Fruit fly (Drosophila melanogaster): Measurements from ENCODE around the gene TfIIA-S-2.

TfIIA-S-2 gene

dm6 chrX:1041407-1042038 is 30.1 kb upstream of the TfIIA-S-2 start (continued):
- TF ChIP-seq Eip78C (GFP tag) (peak; percentile 76), dsx (GFP tag; optimal IDR thresholded peaks at IDR 0.05; ENCODE audit: poor library complexity, severe bottlenecking) (no peak), pdm3 (GFP tag; optimal IDR thresholded peaks at IDR 0.05) (peak; percentile 14), CG6808 (GFP tag; optimal IDR thresholded peaks at IDR 0.05) (no peak), CG32006 (GFP tag; optimal IDR thresholded peaks at IDR 0.05) (peak; percentile 69), CG6276 (GFP tag; optimal IDR thresholded peaks at IDR 0.05) (peak; percentile 56), CG10669 (GFP tag; optimal IDR thresholded peaks at IDR 0.05) (peak; percentile 30), Lpt (GFP tag; optimal IDR thresholded peaks at IDR 0.05) (peak; percentile 1), CG3032 (tag; optimal IDR thresholded peaks at IDR 0.05) (peak; percentile 13), CG7368 (GFP tag; optimal IDR thresholded peaks at IDR 0.05) (peak; percentile 20), CG8119 (GFP tag; IDR thresholded peaks at IDR 0.05) (peak; percentile 49; the same call in 2 of the 3 replicates), fd85E (GFP tag; optimal IDR thresholded peaks at IDR 0.05) (no peak), Sox15 (GFP tag; optimal IDR thresholded peaks at IDR 0.05) (no peak), Gug (GFP tag; IDR thresholded peaks at IDR 0.05) (peak; percentile 43; the same call in 1 of the 2 replicates), salr (GFP tag; optimal IDR thresholded peaks at IDR 0.05) (peak in 1 of 2 experiments; percentile 35), Hr4 (GFP tag; optimal IDR thresholded peaks at IDR 0.05) (peak; percentile 58), CG9139 (GFP tag; optimal IDR thresholded peaks at IDR 0.05) (no peak), fkh (GFP tag; optimal IDR thresholded peaks at IDR 0.05) (no peak), CG8632 (GFP tag; optimal IDR thresholded peaks at IDR 0.05) (no peak), vri (GFP tag; optimal IDR thresholded peaks at IDR 0.05) (no peak), CG10631 (GFP tag; optimal IDR thresholded peaks at IDR 0.05) (peak; percentile 25), fd59A (GFP tag; optimal IDR thresholded peaks at IDR 0.05) (no peak), CG6854 (GFP tag; optimal IDR thresholded peaks at IDR 0.05) (no peak), acj6 (GFP tag; optimal IDR thresholded peaks at IDR 0.05) (no peak), CG1621 (tag; optimal IDR thresholded peaks at IDR 0.05) (no peak), OdsH (GFP tag; optimal IDR thresholded peaks at IDR 0.05) (peak; percentile 26), CG6792 (GFP tag; optimal IDR thresholded peaks at IDR 0.05) (peak; percentile 27), ss (GFP tag; optimal IDR thresholded peaks at IDR 0.05) (no peak)

dm6 chrX:1033066-1033465 is 21.6 kb upstream of the TfIIA-S-2 start:
- TF ChIP-seq CG1621 (tag; optimal IDR thresholded peaks at IDR 0.05) (peak; percentile 56), Eip78C (GFP tag) (peak; percentile 25), spab (GFP tag; optimal IDR thresholded peaks at IDR 0.05) (no peak), Sox14 (GFP tag; optimal IDR thresholded peaks at IDR 0.05) (peak; percentile 6), Met (GFP tag; optimal IDR thresholded peaks at IDR 0.05) (no peak), CG6163 (GFP tag; IDR thresholded peaks at IDR 0.05) (no peak), lz (GFP tag; optimal IDR thresholded peaks at IDR 0.05) (peak; percentile 4), salr (GFP tag; optimal IDR thresholded peaks at IDR 0.05) (no peak), CG7368 (GFP tag; optimal IDR thresholded peaks at IDR 0.05) (no peak), vri (GFP tag; optimal IDR thresholded peaks at IDR 0.05) (no peak), topi (GFP tag; optimal IDR thresholded peaks at IDR 0.05) (peak; percentile 23), achi (GFP tag; optimal IDR thresholded peaks at IDR 0.05) (no peak), CG8319 (GFP tag; optimal IDR thresholded peaks at IDR 0.05) (no peak), CG3032 (tag; optimal IDR thresholded peaks at IDR 0.05) (peak; percentile 5), svp (GFP tag) (peak; percentile 66), CG31627 (GFP tag; optimal IDR thresholded peaks at IDR 0.05) (peak; percentile 39), CG3919 (GFP tag; optimal IDR thresholded peaks at IDR 0.05) (peak; percentile 21), CG6276 (GFP tag; optimal IDR thresholded peaks at IDR 0.05) (no peak), cyc (GFP tag; optimal IDR thresholded peaks at IDR 0.05) (peak; percentile 18), fd85E (GFP tag; optimal IDR thresholded peaks at IDR 0.05) (no peak), fkh (GFP tag; optimal IDR thresholded peaks at IDR 0.05) (no peak), esn (GFP tag; optimal IDR thresholded peaks at IDR 0.05) (peak; percentile 25), CG6854 (GFP tag; optimal IDR thresholded peaks at IDR 0.05) (no peak), Eip93F (GFP tag; optimal IDR thresholded peaks at IDR 0.05) (no peak)

All from whole organism, prepupa.